Fruit fly (Drosophila melanogaster) whole organism, larva: Measurements from ENCODE around the gene AIMP2.

Experiments
- noc ChIP-seq: fragments of 200-800 bp; sonication (Bioruptor generic); optimal IDR thresholded peaks from 3 replicates; lab custom pipeline; 2019; ENCODE audit warnings: missing biosample characterization, mild to moderate bottlenecking, missing genetic modification characterization, moderate library complexity

AIMP2 gene

DNA sequence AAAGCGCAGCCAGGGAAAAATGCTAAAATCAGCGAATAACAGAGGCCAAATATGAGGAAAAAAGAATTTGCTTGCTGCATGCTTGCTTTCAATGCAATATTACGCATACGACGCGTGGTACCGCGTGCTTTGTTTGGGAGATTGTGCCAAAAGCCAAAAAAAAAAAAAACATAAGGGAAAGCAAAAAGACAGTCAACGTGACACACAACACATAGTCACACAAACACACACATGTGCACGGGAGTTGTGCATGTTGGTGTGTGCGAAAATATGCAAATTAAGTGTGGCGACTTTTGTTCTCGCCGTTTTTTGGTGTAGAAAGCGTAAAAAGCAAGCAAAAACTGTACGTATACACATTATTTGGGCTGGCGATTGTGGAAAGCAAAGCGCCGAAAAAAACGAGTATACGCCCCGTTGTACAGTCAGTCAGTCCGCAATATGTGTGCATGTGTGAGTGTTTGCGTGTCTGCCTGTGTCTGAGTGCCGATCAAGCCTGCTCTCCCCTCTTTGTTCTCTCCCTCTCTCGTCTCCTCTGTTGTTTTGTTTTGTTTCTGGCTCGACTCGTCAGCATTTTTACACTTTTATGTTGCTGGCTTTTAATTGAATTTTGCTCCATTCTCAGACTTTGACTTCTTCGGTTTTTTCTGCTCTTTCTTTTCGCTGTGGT, 41.6 kb downstream of the AIMP2 start:
- TF ChIP-seq noc (tag; lab: Kevin White, UChicago), result no peak

DNA sequence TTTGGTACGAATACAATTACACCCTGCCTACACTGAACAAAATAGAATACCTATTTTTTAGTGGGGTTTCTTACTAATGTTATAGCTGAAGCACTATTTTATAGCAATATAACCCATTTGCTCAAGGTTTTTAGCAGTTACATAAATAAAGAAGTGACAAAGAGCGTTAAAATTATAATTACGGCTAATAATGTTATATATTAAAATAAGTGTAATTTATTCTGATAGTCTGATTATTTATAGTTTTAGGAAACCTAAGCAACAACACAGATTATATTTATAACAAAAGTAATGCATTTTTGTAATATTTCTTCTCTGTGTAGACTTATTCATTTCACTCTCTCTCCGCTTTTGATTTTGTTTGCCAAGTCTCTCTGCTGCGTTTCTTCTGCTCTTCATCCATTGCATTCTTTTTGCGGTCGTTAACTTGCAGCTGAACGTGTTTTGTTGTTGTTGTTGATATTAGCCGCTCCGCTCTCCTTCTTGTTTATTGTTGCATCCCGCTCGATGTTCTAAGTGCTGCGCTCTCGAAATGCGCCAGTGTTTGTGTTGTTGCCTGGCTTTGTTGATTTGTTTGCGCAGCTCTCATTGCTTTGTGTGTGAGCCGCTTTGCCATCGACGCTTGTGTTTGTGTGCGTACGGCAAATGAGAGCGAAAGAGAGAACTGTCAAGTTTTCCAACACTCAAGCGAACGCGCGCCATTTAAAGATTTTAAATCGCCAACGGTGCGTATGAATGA, 42.4 kb downstream of the AIMP2 start:
- peak; percentile 93 for TF ChIP-seq noc (tag; lab: Kevin White, UChicago)

DNA sequence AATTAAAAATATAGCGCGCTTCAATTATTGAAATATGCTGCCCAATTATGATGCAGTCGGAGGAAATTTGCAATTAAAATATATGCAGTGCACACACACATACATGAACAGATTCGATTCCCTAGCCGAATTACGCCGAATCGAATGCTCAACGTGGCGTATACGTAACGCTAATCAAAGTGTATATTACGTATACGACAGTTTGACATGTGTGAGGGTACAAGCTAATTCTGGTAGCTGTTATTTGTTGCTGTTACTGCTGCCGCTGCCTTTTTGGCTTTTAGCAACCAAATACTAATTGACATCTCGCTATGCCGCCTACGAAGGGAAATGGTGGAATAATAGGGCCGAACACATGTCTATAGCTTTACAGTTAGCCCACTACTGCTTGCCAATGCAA, 43.9 kb downstream of the AIMP2 start:
- TF ChIP-seq noc (tag; lab: Kevin White, UChicago), result no peak

DNA sequence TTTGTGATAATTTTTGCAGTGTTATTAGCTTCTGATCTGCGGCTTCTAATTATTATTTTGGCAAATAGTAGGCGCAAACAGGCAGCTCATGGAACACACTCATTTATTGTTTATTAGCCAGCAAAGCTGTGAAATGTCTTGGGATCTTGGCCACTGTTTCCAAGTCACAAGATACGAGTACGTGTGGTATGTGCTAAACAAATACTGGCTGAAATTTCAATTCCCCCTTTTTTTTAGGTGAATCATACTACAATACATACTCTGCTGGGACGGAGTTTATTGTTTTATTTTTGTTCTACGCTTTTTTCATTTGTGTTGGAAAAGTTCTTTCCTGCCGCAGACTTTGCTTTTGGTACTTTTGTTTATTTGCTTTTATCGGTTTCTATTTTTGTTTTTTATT, 47.6 kb downstream of the AIMP2 start:
- TF ChIP-seq noc (tag; lab: Kevin White, UChicago), result no peak

DNA sequence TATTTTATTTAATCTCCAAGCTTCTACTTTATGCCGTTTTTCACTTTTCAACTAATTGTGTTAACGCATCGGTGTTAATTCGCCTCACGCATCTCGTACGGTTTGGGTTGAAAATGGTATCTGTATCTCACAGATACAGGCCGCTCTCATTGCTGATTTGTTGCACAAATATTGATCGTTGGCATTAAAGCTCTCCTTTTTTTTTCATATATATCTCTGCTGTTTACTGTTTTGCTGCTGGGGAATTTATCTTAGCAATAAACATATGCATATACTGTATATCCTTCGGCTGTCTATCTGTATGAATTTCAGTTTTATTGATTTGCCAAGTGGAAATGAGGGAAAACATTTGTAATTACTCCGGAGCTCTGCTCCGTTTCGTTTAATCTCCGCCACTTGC, 49.2 kb downstream of the AIMP2 start:
- no peak for TF ChIP-seq noc (tag; lab: Kevin White, UChicago)

DNA sequence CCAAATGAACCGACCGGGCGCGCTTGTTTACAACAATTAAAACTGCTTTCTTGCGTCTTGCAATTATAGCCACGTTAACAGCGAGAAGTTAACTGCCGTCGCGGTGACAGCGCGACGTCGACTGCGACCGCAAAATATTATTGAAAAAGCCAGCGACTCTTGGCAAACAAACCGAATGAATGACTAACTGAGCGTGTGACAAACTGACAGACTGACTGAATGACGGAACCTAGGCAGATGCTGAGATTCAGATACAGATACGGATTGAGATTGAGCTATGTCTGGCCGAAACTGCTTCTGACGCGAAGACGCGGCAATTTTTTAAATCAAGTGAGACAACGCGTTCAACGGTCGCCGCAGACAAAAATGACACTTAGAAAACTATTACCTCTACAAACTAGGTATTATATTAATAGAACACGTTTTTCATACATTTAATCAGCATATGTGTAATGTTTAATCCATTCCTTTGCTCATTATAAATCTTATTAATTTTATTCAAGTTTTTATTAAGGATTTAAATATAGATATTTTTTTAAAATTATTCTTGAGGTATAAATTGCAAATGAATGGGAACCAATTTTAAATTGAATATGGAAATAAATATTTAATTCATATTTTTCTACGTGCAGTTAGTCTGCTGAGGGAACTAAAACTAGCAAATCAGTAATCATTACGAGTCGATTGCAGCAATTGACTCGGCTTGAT, 51.1 kb downstream of the AIMP2 start:
- peak; percentile 13 for TF ChIP-seq noc (tag; lab: Kevin White, UChicago)
